Worm (Caenorhabditis elegans) whole organism, L2 larva: ENCODE results near the gene gst-40.

Experiments
- F13H6.1 ChIP-seq: sonication (generic microtip); optimal IDR thresholded peaks from 2 replicates; lab custom pipeline; 2016; ENCODE audit warnings: missing genetic modification characterization, missing compliant biosample characterization
- ama-1 ChIP-seq: fragments of 150-350 bp; optimal IDR thresholded peaks from 2 replicates; lab custom pipeline; 2018; ENCODE audit warnings: inconsistent platforms
- fos-1 ChIP-seq: fragments of 150-350 bp; optimal IDR thresholded peaks from 2 replicates; lab custom pipeline; 2014; ENCODE audit warnings: missing biosample characterization, missing genetic modification characterization
- lin-11 ChIP-seq: fragments of 150-350 bp; sonication (generic microtip); optimal IDR thresholded peaks from 2 replicates; lab custom pipeline; 2014; ENCODE audit warnings: missing biosample characterization, missing genetic modification characterization, inconsistent platforms, mixed read lengths
- lin-39 ChIP-seq: fragments of 150-350 bp; optimal IDR thresholded peaks from 2 replicates; lab custom pipeline; 2014; ENCODE audit warnings: missing biosample characterization, missing genetic modification reagents, missing genetic modification characterization
- nhr-10 ChIP-seq: sonication (generic microtip); optimal IDR thresholded peaks from 2 replicates; lab custom pipeline; 2017; ENCODE audit warnings: missing biosample characterization, missing genetic modification characterization
- nhr-12 ChIP-seq: fragments of 150-350 bp; optimal IDR thresholded peaks from 2 replicates; lab custom pipeline; 2014; ENCODE audit warnings: missing biosample characterization, missing genetic modification characterization
- nhr-77 ChIP-seq: fragments of 150-350 bp; optimal IDR thresholded peaks from 2 replicates; lab custom pipeline; 2014; ENCODE audit warnings: missing biosample characterization, missing genetic modification characterization
- snpc-4 ChIP-seq: fragments of 150-350 bp; optimal IDR thresholded peaks from 2 replicates; lab custom pipeline; 2014; ENCODE audit warnings: missing biosample characterization, missing genetic modification characterization
- unc-39 ChIP-seq: fragments of 150-350 bp; optimal IDR thresholded peaks from 2 replicates; lab custom pipeline; 2014; ENCODE audit warnings: missing biosample characterization, missing genetic modification characterization
- unc-55 ChIP-seq: fragments of 150-350 bp; sonication (generic microtip); optimal IDR thresholded peaks from 3 replicates; lab custom pipeline; 2014; ENCODE audit warnings: missing biosample characterization, missing genetic modification reagents, missing genetic modification characterization
- zag-1 ChIP-seq: fragments of 150-350 bp; optimal IDR thresholded peaks from 2 replicates; lab custom pipeline; 2014; ENCODE audit warnings: missing biosample characterization, missing genetic modification characterization

DNA sequence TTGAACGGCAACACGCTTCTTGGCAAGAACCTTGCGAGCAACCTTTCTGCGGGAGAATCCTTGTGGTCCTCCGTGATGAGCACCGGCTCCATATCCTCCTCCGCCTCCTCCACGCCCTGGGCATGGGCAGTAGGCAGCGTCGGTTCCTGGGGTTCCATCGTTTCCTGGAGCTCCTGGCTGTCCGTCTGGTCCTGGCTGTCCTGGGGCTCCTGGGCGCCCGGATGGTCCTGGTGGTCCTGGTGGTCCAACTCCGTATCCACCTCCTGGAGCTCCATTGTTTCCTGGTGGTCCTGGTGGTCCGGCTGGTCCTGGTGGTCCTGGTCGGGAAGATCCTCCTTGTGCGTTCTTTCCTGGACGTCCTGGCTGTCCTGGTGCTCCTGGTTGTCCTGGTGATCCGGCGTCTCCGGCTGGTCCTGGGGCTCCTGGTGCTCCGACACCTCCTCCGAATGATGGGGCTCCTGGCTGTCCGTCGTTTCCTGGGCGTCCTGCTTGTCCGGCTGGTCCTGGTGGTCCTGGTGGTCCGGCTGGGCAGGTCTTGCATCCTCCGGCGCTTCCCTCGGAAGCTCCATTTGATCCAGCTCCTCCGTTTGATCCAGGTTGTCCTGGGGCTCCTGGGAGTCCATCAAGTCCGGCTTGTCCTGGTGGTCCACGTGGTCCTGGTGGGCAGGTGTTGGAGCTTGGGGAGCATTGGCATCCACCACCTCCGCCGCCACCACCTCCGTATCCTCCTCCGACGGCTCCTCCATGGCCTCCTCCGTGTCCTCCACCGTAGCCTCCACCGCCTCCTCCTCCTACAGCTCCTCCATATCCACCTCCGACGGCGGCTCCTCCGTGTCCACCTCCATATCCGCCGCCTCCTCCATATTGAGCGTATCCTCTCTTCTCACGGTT lies 2.4 kb downstream of the gst-40 start:
- TF ChIP-seq snpc-4 (tag; lab: Kevin White, UChicago) (no peak), ama-1 (lab: Kevin White, UChicago) (no peak), lin-39 (tag; lab: Kevin White, UChicago) (no peak), F13H6.1 (tag; lab: Kevin White, UChicago) (no peak), nhr-77 (tag; lab: Kevin White, UChicago) (no peak), unc-39 (tag; lab: Kevin White, UChicago) (no peak), lin-11 (tag; lab: Kevin White, UChicago) (no peak), nhr-12 (tag; lab: Kevin White, UChicago) (no peak), nhr-10 (tag; lab: Kevin White, UChicago) (no peak), unc-55 (GFP tag; lab: Kevin White, UChicago) (no peak), fos-1 (tag; lab: Kevin White, UChicago) (no peak), zag-1 (tag; lab: Kevin White, UChicago) (no peak)
